Worm (Caenorhabditis elegans) whole organism, late embryonic: ENCODE results near the gene nhr-235.

Source experiments
- K02D7.2 ChIP-seq: sonication (generic microtip); optimal IDR thresholded peaks from 2 replicates; lab custom pipeline; 2017; ENCODE audit warnings: mild to moderate bottlenecking, missing genetic modification characterization, missing compliant biosample characterization
- Y22D7AL.16 ChIP-seq: sonication (generic microtip); optimal IDR thresholded peaks from 2 replicates; lab custom pipeline; 2016; ENCODE audit warnings: missing genetic modification characterization, missing compliant biosample characterization
- ahr-1 ChIP-seq: sonication (generic microtip); optimal IDR thresholded peaks from 2 replicates; lab custom pipeline; 2016; ENCODE audit warnings: missing genetic modification characterization, missing compliant biosample characterization
- ceh-14 ChIP-seq: sonication (generic microtip); optimal IDR thresholded peaks from 2 replicates; lab custom pipeline; 2016; ENCODE audit warnings: missing genotype, missing genetic modification characterization, missing compliant biosample characterization
- ceh-18 ChIP-seq: sonication (generic microtip); optimal IDR thresholded peaks from 2 replicates; lab custom pipeline; 2016; ENCODE audit warnings: missing genetic modification characterization, missing compliant biosample characterization
- ceh-19 ChIP-seq: fragments of 200-800 bp; sonication (Bioruptor generic); optimal IDR thresholded peaks from 2 replicates; lab custom pipeline; 2018; ENCODE audit warnings: mild to moderate bottlenecking, missing genetic modification characterization, missing compliant biosample characterization
- ceh-30 ChIP-seq: fragments of 150-350 bp; optimal IDR thresholded peaks from 2 replicates; lab custom pipeline; 2014; ENCODE audit warnings: missing biosample characterization, missing genetic modification characterization
- ceh-31 ChIP-seq: sonication (generic microtip); optimal IDR thresholded peaks from 2 replicates; lab custom pipeline; 2016; ENCODE audit warnings: missing genetic modification characterization, missing compliant biosample characterization
- ceh-34 ChIP-seq: sonication (generic microtip); optimal IDR thresholded peaks from 2 replicates; lab custom pipeline; 2016; ENCODE audit warnings: mild to moderate bottlenecking, missing genetic modification characterization, missing compliant biosample characterization
- ceh-45 ChIP-seq: fragments of 200-800 bp; sonication (Bioruptor generic); IDR thresholded peaks from 2 replicates; pipeline ENCODE4 v1.3.6; 2022; ENCODE audit warnings: missing genetic modification reagents, missing genetic modification characterization, missing compliant biosample characterization
- ceh-48 ChIP-seq: sonication (generic microtip); optimal IDR thresholded peaks from 2 replicates; lab custom pipeline; 2016; ENCODE audit warnings: missing genetic modification characterization, inconsistent platforms, missing compliant biosample characterization
- ceh-6 ChIP-seq: fragments of 200-800 bp; sonication (Bioruptor generic); optimal IDR thresholded peaks from 2 replicates; lab custom pipeline; 2018; ENCODE audit warnings: mild to moderate bottlenecking, missing genetic modification characterization, missing compliant biosample characterization
- dve-1 ChIP-seq: sonication (generic microtip); optimal IDR thresholded peaks from 2 replicates; lab custom pipeline; 2017; ENCODE audit warnings: antibody characterized with exemption, mild to moderate bottlenecking, missing genetic modification characterization, missing compliant biosample characterization
- ets-4 ChIP-seq: sonication (generic microtip); optimal IDR thresholded peaks from 2 replicates; lab custom pipeline; 2016; ENCODE audit warnings: missing genetic modification characterization, missing compliant biosample characterization
- fax-1 ChIP-seq: sonication (generic microtip); optimal IDR thresholded peaks from 2 replicates; lab custom pipeline; 2016; ENCODE audit warnings: missing genotype, missing genetic modification characterization, missing compliant biosample characterization
- gmeb-2 ChIP-seq: sonication (generic microtip); optimal IDR thresholded peaks from 2 replicates; lab custom pipeline; 2016; ENCODE audit warnings: missing genetic modification characterization, inconsistent platforms, missing compliant biosample characterization
- hlh-30 ChIP-seq: sonication (generic microtip); optimal IDR thresholded peaks from 2 replicates; lab custom pipeline; 2017; ENCODE audit warnings: antibody characterized with exemption, missing genetic modification characterization, missing compliant biosample characterization; ENCODE audit not compliant: insufficient read depth
- hlh-8 ChIP-seq: sonication (generic microtip); optimal IDR thresholded peaks from 2 replicates; lab custom pipeline; 2016; ENCODE audit warnings: missing genotype, missing genetic modification characterization, missing compliant biosample characterization
- pag-3 ChIP-seq: sonication (generic microtip); optimal IDR thresholded peaks from 2 replicates; lab custom pipeline; 2016; ENCODE audit warnings: missing compliant biosample characterization, missing genetic modification characterization, borderline replicate concordance
- pha-4 ChIP-seq: fragments of 150-350 bp; optimal IDR thresholded peaks from 2 replicates; lab custom pipeline; 2018; ENCODE audit warnings: missing biosample characterization, missing genetic modification reagents, missing genetic modification characterization
- rnt-1 ChIP-seq: sonication (generic microtip); optimal IDR thresholded peaks from 2 replicates; lab custom pipeline; 2016; ENCODE audit warnings: missing genetic modification characterization, missing compliant biosample characterization
- sdc-2 ChIP-seq: sonication (generic microtip); optimal IDR thresholded peaks from 2 replicates; lab custom pipeline; 2016; ENCODE audit warnings: missing genotype, missing genetic modification characterization, missing compliant biosample characterization
- sox-2 ChIP-seq: fragments of 200-800 bp; sonication (Bioruptor generic); IDR thresholded peaks from 2 replicates; pipeline ENCODE4 v1.3.6; 2022; ENCODE audit warnings: missing genetic modification reagents, missing genetic modification characterization, missing compliant biosample characterization
- sox-4 ChIP-seq: sonication (generic microtip); optimal IDR thresholded peaks from 2 replicates; lab custom pipeline; 2017; ENCODE audit warnings: mild to moderate bottlenecking, missing genetic modification characterization, inconsistent platforms, missing compliant biosample characterization
- syd-9 ChIP-seq: sonication (generic microtip); optimal IDR thresholded peaks from 2 replicates; lab custom pipeline; 2016; ENCODE audit warnings: mild to moderate bottlenecking, missing genetic modification characterization, moderate library complexity, missing compliant biosample characterization
- tbx-2 ChIP-seq: sonication (generic microtip); optimal IDR thresholded peaks from 2 replicates; lab custom pipeline; 2016; ENCODE audit warnings: missing genetic modification characterization, missing compliant biosample characterization
- tbx-7 ChIP-seq: sonication (generic microtip); optimal IDR thresholded peaks from 2 replicates; lab custom pipeline; 2016; ENCODE audit warnings: missing genotype, missing genetic modification characterization, missing compliant biosample characterization
- unc-42 ChIP-seq: sonication (generic microtip); optimal IDR thresholded peaks from 2 replicates; lab custom pipeline; 2016; ENCODE audit warnings: missing genotype, missing genetic modification characterization, missing compliant biosample characterization

The nhr-235 gene

DNA sequence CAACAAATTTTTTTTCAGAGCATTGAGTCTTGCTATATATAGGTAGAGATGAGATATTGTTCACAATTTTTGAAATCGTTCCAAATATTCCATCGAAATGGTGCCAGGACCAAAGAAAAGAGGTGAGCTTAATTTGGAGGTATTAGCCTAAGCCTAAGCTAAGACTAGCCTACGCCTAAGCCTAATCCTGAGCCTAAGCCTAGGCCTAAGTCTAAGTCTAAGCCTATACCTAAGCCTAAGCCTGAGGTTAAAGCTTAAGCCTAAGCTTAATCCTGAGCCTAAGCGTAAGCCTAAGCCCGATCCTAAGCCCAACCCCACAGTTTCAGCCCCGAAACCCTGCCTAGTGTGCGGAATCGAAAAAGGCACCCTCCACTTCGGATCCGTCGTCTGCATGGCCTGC, 3.9 kb upstream of the nhr-235 start, which contains the start of gene nhr-234:
Gene nhr-234, plus strand, starts transcription at position 77 of the 400 bp plus-strand sequence.
- TF ChIP-seq ceh-31 (tag; lab: Kevin White, UChicago) (no peak), dve-1 (tag; lab: Kevin White, UChicago) (peak; percentile 68)

- TF ChIP-seq ceh-34 (tag; lab: Kevin White, UChicago) (no peak), hlh-30 (tag; lab: Kevin White, UChicago) (no peak), pha-4 (tag; lab: Kevin White, UChicago) (no peak), sdc-2 (tag; lab: Kevin White, UChicago) (no peak), ceh-19 (GFP tag; lab: Kevin White, UChicago) (no peak), ceh-48 (tag; lab: Kevin White, UChicago) (no peak), pag-3 (tag; lab: Kevin White, UChicago) (no peak), ceh-30 (tag; lab: Kevin White, UChicago) (no peak), Y22D7AL.16 (tag; lab: Kevin White, UChicago) (no peak), fax-1 (no peak), gmeb-2 (tag; lab: Kevin White, UChicago) (no peak), ceh-18 (no peak), tbx-7 (no peak), tbx-2 (tag; lab: Kevin White, UChicago) (no peak), K02D7.2 (tag; lab: Kevin White, UChicago) (no peak), ceh-6 (GFP tag; lab: Kevin White, UChicago) (no peak), ahr-1 (tag; lab: Kevin White, UChicago) (no peak)
Measured at ce11 chrII:12654447-12654846, 14.0 kb downstream of the nhr-235 start, which contains the start of gene rgs-4. Gene rgs-4 (plus strand): TSS chrII:12654747.

ce11 chrII:12655816-12656215, 15.3 kb downstream of the nhr-235 start:
- TF ChIP-seq ceh-45 (GFP tag; lab: Robert Waterston, UW) (no peak), syd-9 (tag; lab: Kevin White, UChicago) (no peak)

DNA sequence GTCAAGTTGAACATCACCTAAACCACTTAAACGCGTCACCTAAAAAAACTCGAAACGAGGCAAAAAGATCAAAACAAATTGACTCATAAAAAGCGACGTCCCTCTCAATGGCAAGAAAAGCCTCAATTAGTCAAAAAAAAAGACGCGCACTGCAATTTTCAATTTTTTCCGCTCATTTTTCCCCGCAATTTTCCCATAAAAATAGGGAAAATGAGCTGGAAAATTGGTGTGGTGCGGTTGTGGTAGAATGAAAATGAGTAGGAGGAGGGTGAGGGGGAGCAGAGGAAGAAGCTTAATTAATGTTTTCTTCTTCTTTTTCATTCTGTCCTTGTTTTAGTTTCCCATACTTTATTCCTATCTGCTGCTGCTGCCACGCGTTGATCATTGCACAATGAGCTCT, 17.1 kb downstream of the nhr-235 start:
- TF ChIP-seq ceh-14 (peak; percentile 63), ets-4 (no peak)

DNA sequence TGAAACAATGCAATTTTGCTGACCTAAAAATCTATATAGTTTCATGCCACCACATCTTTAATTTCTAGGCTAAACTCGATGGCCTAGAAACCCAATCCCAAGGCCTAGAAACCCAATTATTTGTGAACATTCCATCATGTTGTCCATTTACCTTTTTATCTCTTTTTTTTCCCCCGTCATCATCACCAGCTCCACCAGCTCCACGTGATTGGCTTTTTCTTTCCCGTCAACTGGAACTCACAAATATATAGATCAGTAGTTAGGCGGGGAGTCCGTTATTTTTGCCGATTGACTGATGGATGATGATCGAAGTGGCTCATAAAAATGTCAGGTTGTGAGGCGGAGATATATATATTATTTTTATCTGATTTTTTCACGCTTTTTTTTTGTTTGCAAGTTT, 17.9 kb downstream of the nhr-235 start:
- no peak for TF ChIP-seq unc-42 (tag; lab: Kevin White, UChicago)
- TF ChIP-seq, all 69 proteins: peak for 0

DNA sequence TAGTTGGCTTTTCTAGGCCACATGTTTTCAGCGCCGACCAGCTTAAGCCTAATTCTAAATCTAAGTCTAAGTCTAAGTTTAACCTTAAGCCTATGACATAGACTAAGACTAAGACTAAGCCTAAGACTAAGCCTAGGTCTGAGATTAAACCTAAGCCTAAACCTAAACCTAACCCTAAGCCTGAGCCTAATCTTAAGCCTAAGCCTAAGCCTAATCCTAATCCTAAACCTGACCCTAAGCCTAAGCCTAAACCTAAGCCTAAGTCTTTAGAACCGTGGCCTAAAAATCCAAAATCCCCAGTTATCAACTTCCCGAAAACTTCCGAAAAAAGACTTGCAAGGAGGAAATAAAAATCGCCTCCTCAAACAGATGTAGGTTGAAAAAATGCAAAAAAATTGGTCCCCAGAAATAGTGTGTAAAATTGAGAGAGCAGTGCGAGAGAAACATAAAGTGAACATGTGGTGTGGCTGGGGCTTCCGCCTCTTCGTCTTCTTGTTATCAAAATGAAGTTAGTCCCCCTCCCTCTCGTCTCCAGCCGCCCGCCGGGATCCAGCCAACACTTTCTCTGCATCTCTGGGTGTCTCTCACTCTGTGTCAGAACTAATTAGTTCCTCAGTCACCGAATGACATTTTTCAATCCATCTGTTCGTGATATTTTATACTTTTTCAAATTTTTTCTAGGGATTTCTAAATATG, 19.4 kb downstream of the nhr-235 start:
- TF ChIP-seq ceh-18: peak; percentile 73
- peak; percentile 81 for TF ChIP-seq dve-1 (tag; lab: Kevin White, UChicago)
- TF ChIP-seq rnt-1 (tag; lab: Kevin White, UChicago): peak; percentile 24
- no peak for TF ChIP-seq gmeb-2 (tag; lab: Kevin White, UChicago)
- peak; percentile 80 for TF ChIP-seq hlh-8 (tag; lab: Kevin White, UChicago)
- TF ChIP-seq sox-2 (GFP tag; lab: Robert Waterston, UW): no peak
- peak; percentile 36 for TF ChIP-seq ceh-31 (tag; lab: Kevin White, UChicago)
- peak; percentile 47 for TF ChIP-seq unc-42 (tag; lab: Kevin White, UChicago)

DNA sequence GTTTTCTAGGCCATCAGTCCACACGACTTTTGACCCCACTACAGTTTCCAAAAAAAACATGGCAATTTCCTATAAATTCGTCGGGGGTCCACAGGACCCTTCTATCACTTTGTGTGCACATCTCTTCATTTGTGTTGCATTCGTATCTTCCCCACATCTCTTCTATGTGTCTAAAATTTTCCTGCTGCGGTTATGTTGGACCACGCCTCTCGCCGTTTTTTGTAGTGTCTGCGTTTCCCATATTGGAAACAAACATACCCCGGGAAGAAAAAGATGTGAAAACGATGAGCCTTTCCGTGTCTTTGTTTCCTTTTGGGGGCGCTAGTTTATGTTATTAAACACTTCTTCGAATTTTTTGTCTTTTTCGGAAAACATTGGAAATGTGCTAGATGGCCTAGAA, 21.5 kb downstream of the nhr-235 start:
- TF ChIP-seq ceh-31 (tag; lab: Kevin White, UChicago) (peak; percentile 30), sox-4 (tag; lab: Kevin White, UChicago) (no peak)
- TF ChIP-seq, all 69 proteins: peak for 1
